Worm (Caenorhabditis elegans) whole organism, mixed stage, embryonic: Measurements from ENCODE around the gene Y48E1C.2.
A peak's percentile ranks its signal among the peaks of the same experiment; 100 is the strongest.

Experiments used
- M03D4.4 ChIP-seq: sonication (generic microtip); optimal IDR thresholded peaks from 2 replicates; lab custom pipeline; 2017; ENCODE audit warnings: mild to moderate bottlenecking, missing genetic modification characterization, missing compliant biosample characterization
- bed-3 ChIP-seq: fragments of 200-800 bp; sonication (Bioruptor generic); optimal IDR thresholded peaks from 3 replicates; lab custom pipeline; 2018; ENCODE audit warnings: mild to moderate bottlenecking, missing genetic modification characterization, moderate library complexity, missing compliant biosample characterization
- blmp-1 ChIP-seq: fragments of 150-350 bp; optimal IDR thresholded peaks from 2 replicates; lab custom pipeline; 2014; ENCODE audit warnings: missing biosample characterization, missing genetic modification characterization
- ceh-39 ChIP-seq: fragments of 150-350 bp; optimal IDR thresholded peaks from 2 replicates; lab custom pipeline; 2014; ENCODE audit warnings: missing biosample characterization, missing genetic modification characterization
- ceh-43 ChIP-seq: fragments of 200-800 bp; sonication (Bioruptor generic); optimal IDR thresholded peaks from 2 replicates; lab custom pipeline; 2018; ENCODE audit warnings: mild to moderate bottlenecking, missing genetic modification characterization, moderate library complexity, missing compliant biosample characterization
- ceh-83 ChIP-seq: fragments of 200-800 bp; sonication (Bioruptor generic); optimal IDR thresholded peaks from 2 replicates; lab custom pipeline; 2018; ENCODE audit warnings: mild to moderate bottlenecking, missing genetic modification characterization, missing compliant biosample characterization
- ces-1 ChIP-seq: fragments of 150-350 bp; optimal IDR thresholded peaks from 2 replicates; lab custom pipeline; 2014; ENCODE audit warnings: missing biosample characterization, missing genetic modification reagents, missing genetic modification characterization
- cnd-1 ChIP-seq: fragments of 200-800 bp; sonication (Bioruptor generic); optimal IDR thresholded peaks from 2 replicates; lab custom pipeline; 2018; ENCODE audit warnings: mild to moderate bottlenecking, missing genetic modification characterization, missing compliant biosample characterization
- drap-1 ChIP-seq: fragments of 200-800 bp; sonication (Bioruptor generic); optimal IDR thresholded peaks from 3 replicates; lab custom pipeline; 2018; ENCODE audit warnings: mild to moderate bottlenecking, missing genetic modification characterization, missing compliant biosample characterization
- elt-1 ChIP-seq: sonication (generic microtip); optimal IDR thresholded peaks from 2 replicates; lab custom pipeline; 2017; ENCODE audit warnings: missing genetic modification characterization, mild to moderate bottlenecking, missing compliant biosample characterization, antibody characterized with exemption, moderate library complexity, borderline replicate concordance; ENCODE audit not compliant: insufficient read depth
- flh-1 ChIP-seq: fragments of 200-800 bp; sonication (Bioruptor generic); optimal IDR thresholded peaks from 2 replicates; lab custom pipeline; 2018; ENCODE audit warnings: mild to moderate bottlenecking, missing genetic modification characterization, moderate library complexity, missing compliant biosample characterization
- hlh-1 ChIP-seq: fragments of 150-350 bp; optimal IDR thresholded peaks from 2 replicates; lab custom pipeline; 2014; ENCODE audit warnings: missing biosample characterization, missing genetic modification reagents, missing genetic modification characterization
- lin-13 ChIP-seq: fragments of 150-350 bp; optimal IDR thresholded peaks from 2 replicates; lab custom pipeline; 2014; ENCODE audit warnings: missing biosample characterization, missing genetic modification characterization
- lsy-2 ChIP-seq: fragments of 150-350 bp; optimal IDR thresholded peaks from 2 replicates; lab custom pipeline; 2014; ENCODE audit warnings: missing biosample characterization, missing genetic modification characterization
- mab-5 ChIP-seq: fragments of 150-350 bp; optimal IDR thresholded peaks from 2 replicates; lab custom pipeline; 2014; ENCODE audit warnings: missing biosample characterization, missing genetic modification characterization
- mep-1 ChIP-seq: fragments of 150-350 bp; optimal IDR thresholded peaks from 2 replicates; lab custom pipeline; 2017; ENCODE audit warnings: missing biosample characterization, missing genetic modification reagents, missing genetic modification characterization, inconsistent platforms
- mls-2 ChIP-seq: sonication (generic microtip); optimal IDR thresholded peaks from 2 replicates; lab custom pipeline; 2016; ENCODE audit warnings: mild to moderate bottlenecking, missing genetic modification characterization, moderate library complexity, missing compliant biosample characterization
- nhr-12 ChIP-seq: fragments of 150-350 bp; optimal IDR thresholded peaks from 2 replicates; lab custom pipeline; 2014; ENCODE audit warnings: missing biosample characterization, missing genetic modification characterization
- nhr-2 ChIP-seq: fragments of 150-350 bp; optimal IDR thresholded peaks from 2 replicates; lab custom pipeline; 2014; ENCODE audit warnings: missing biosample characterization, missing genetic modification characterization
- nhr-28 ChIP-seq: fragments of 150-350 bp; optimal IDR thresholded peaks from 2 replicates; lab custom pipeline; 2014; ENCODE audit warnings: missing biosample characterization, missing genetic modification characterization
- nhr-76 ChIP-seq: sonication (generic microtip); optimal IDR thresholded peaks from 2 replicates; lab custom pipeline; 2017; ENCODE audit warnings: missing biosample characterization, missing genetic modification characterization
- sem-2 ChIP-seq: fragments of 200-800 bp; sonication (Bioruptor generic); optimal IDR thresholded peaks from 2 replicates; lab custom pipeline; 2018; ENCODE audit warnings: mild to moderate bottlenecking, missing genetic modification characterization, missing compliant biosample characterization
- snpc-4 ChIP-seq: fragments of 150-350 bp; optimal IDR thresholded peaks from 2 replicates; lab custom pipeline; 2014; ENCODE audit warnings: missing biosample characterization, missing genetic modification characterization
- sptf-1 ChIP-seq: sonication (generic microtip); optimal IDR thresholded peaks from 2 replicates; lab custom pipeline; 2017; ENCODE audit warnings: mild to moderate bottlenecking, missing genetic modification characterization, moderate library complexity, missing compliant biosample characterization
- tbx-8 ChIP-seq: fragments of 200-800 bp; sonication (Bioruptor generic); optimal IDR thresholded peaks from 2 replicates; lab custom pipeline; 2018; ENCODE audit warnings: mild to moderate bottlenecking, missing genetic modification characterization, moderate library complexity, missing compliant biosample characterization
- unc-120 ChIP-seq: sonication (generic microtip); optimal IDR thresholded peaks from 2 replicates; lab custom pipeline; 2017; ENCODE audit warnings: missing genetic modification characterization, missing compliant biosample characterization; ENCODE audit not compliant: poor library complexity, severe bottlenecking
- unc-39 ChIP-seq: fragments of 150-350 bp; optimal IDR thresholded peaks from 2 replicates; lab custom pipeline; 2014; ENCODE audit warnings: missing biosample characterization, missing genetic modification characterization
- unc-62 ChIP-seq: fragments of 150-350 bp; optimal IDR thresholded peaks from 2 replicates; lab custom pipeline; 2014; ENCODE audit warnings: missing biosample characterization, missing genetic modification reagents, missing genetic modification characterization
- zip-8 ChIP-seq: fragments of 150-350 bp; optimal IDR thresholded peaks from 2 replicates; lab custom pipeline; 2014; ENCODE audit warnings: missing biosample characterization, missing genetic modification characterization

Y48E1C.2 gene

DNA sequence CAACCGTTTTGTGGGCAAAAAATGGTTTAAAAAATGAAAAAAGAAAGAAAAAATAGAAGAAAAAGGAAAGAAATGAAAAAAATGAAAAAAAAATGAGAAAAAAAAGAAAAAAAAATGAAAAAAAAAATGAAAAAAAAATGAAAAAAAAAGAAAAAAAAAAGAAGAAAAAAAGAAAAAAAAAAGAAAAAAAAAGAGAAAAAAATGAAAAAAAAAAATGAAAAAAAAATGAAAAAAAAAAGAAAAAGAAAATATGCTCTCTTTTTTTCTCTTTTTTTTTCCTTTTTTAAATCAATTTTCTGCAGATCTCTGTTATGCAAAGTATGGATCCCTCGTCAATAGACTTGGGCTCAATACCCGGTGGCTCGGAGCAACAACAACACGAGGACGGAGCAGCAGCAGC, 18.5 kb upstream of the Y48E1C.2 start, which contains the start of gene efl-2:
efl-2 (plus strand) TSS at position 301 of the 400 bp plus-strand sequence.
- no peak for TF ChIP-seq unc-120 (tag; lab: Kevin White, UChicago)
- no peak for TF ChIP-seq elt-1
- TF ChIP-seq mep-1 (tag; lab: Kevin White, UChicago) = no peak
- TF ChIP-seq lsy-2 (tag; lab: Kevin White, UChicago) = no peak
- TF ChIP-seq cnd-1 = no peak
- no peak for TF ChIP-seq unc-39 (tag; lab: Kevin White, UChicago)
- no peak for TF ChIP-seq flh-1 (GFP tag; lab: Kevin White, UChicago)
- no peak for TF ChIP-seq drap-1 (GFP tag; lab: Kevin White, UChicago)
- TF ChIP-seq unc-62 = no peak
- no peak for TF ChIP-seq hlh-1
- TF ChIP-seq, all 35 proteins: peak for 0

DNA sequence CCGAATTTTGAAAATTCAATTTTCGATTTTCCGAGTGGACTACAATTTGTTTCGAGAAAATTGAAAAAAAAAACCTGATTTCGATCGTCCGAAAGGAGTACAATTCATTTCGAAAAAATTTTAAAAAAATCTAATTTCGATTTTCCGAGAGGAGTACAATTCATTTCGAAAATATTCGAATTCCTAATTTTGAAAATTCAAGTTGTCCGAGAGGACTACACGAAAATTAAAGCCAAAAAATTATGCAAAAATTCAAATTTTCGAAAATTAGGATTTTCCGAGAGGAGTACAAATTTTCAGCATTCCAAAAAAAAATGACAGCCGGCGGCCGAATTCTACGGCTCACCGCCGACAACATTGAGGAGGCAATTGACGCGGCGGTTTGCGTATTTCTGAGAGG, 12.0 kb upstream of the Y48E1C.2 start, which contains the start of gene Y48C3A.18:
Y48C3A.18 (plus strand) TSS at position 301 of the 400 bp plus-strand sequence.
- TF ChIP-seq elt-1 = no peak
- no peak for TF ChIP-seq mab-5 (tag; lab: Kevin White, UChicago)
- no peak for TF ChIP-seq snpc-4 (tag; lab: Kevin White, UChicago)

DNA sequence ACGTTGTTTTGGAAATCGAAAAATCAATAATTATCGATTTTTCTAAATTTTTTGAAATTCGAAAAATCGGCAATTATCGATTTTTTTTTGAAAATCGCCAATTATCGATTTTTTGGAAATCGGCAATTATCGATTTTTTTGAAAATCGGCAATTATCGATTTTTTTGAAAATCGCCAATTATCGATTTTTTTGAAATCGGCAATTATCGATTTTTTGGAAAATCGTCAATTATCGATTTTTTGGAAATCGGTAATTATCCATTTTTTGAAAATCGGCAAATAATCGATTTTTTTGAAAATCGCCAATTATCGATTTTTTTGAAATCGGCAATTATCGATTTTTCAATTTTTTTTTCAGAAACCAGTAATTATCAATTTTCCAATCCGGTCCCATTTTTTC, 10.2 kb upstream of the Y48E1C.2 start:
- TF ChIP-seq nhr-28 (tag; lab: Kevin White, UChicago) (no peak), ceh-39 (tag; lab: Kevin White, UChicago) (peak; percentile 14), ceh-43 (GFP tag; lab: Kevin White, UChicago) (peak; percentile 90)

DNA sequence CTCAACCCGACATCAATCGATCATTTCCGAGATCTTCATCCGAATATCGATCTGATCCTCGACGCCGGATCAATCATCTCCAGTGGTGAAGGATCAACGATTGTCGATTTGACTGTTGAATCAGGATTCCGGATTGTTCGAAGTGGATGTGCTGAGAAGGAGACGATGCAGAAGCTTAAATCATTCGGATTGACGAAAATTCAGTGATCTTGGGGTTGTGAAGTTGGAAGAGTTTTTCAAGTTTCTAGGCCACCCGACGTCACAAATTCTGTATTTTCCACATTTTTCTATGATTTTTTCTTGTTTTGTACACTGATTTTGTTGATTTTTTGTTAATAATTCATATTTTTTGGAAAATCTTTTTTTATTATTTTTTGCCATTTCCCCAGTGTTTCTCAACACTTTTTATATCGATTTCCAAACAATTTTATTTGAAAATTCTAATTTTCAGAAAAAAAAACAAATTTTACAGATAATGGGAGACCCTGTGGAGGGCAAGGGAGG, 9.7 kb upstream of the Y48E1C.2 start, which contains the start of gene Y48E1C.1:
Y48E1C.1 (plus strand) TSS at position 454 of the 504 bp plus-strand sequence.
- no peak for TF ChIP-seq sem-2
- no peak for TF ChIP-seq lsy-2 (tag; lab: Kevin White, UChicago)
- TF ChIP-seq nhr-12 (tag; lab: Kevin White, UChicago) = no peak
- TF ChIP-seq hlh-1 = no peak
- no peak for TF ChIP-seq snpc-4 (tag; lab: Kevin White, UChicago)
- TF ChIP-seq elt-1 = no peak
- no peak for TF ChIP-seq zip-8 (tag; lab: Kevin White, UChicago)
- TF ChIP-seq sptf-1 = no peak
- no peak for TF ChIP-seq unc-39 (tag; lab: Kevin White, UChicago)
- no peak for TF ChIP-seq unc-62
- TF ChIP-seq mab-5 (tag; lab: Kevin White, UChicago) = no peak
- TF ChIP-seq bed-3 (GFP tag; lab: Kevin White, UChicago) = no peak
- no peak for TF ChIP-seq ceh-83

DNA sequence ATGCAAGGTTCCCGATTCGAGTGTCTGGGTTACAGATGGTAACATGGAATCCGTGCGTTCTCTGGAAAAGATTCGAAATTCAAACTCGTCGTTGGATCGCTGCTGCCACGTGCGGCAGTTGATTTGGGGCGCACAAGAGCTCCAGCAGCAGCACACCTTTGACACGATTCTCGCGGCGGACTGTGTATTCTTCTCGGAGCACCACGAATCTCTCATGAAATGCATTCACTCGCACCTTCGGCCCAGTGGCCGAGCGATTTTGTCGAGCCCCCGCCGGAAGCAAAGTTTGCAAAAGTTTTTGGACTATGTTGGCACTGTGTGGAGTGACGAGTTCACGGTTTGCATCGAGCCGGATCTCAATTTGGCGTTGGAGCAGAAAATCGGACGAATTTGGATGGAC, 7.8 kb upstream of the Y48E1C.2 start:
- TF ChIP-seq nhr-2 (tag; lab: Kevin White, UChicago) = no peak
- no peak for TF ChIP-seq tbx-8 (GFP tag; lab: Kevin White, UChicago)
- TF ChIP-seq blmp-1 (tag; lab: Kevin White, UChicago) = no peak
- no peak for TF ChIP-seq ces-1
- no peak for TF ChIP-seq nhr-76 (tag; lab: Kevin White, UChicago)
- no peak for TF ChIP-seq bed-3 (GFP tag; lab: Kevin White, UChicago)
- no peak for TF ChIP-seq M03D4.4

DNA sequence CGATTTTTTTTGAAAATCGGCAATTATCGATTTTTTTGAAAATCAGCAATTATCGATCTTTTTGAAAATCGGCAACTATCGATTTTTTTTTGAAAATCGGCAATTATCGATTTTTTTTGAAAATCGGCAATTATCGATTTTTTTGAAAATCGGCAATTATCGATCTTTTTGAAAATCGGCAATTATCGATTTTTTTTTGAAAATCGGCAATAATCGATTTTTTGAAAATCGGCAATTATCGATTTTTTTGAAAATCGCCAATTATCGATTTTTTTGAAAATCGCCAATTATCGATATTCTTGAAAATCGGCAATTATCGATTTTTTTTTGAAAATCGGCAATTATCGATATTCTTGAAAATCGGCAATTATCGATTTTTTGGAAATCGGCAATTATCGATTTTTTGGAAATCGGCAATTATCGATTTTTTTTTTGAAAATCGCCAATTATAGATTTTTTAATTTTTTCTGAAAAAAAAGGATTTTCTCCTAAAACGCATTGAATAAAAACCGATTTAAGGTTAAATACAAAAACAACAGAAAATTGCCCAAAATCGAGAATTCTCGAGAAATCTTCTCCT, 6.8 kb upstream of the Y48E1C.2 start:
- TF ChIP-seq ceh-43 (GFP tag; lab: Kevin White, UChicago) = peak; percentile 86
- TF ChIP-seq nhr-2 (tag; lab: Kevin White, UChicago) = no peak

DNA sequence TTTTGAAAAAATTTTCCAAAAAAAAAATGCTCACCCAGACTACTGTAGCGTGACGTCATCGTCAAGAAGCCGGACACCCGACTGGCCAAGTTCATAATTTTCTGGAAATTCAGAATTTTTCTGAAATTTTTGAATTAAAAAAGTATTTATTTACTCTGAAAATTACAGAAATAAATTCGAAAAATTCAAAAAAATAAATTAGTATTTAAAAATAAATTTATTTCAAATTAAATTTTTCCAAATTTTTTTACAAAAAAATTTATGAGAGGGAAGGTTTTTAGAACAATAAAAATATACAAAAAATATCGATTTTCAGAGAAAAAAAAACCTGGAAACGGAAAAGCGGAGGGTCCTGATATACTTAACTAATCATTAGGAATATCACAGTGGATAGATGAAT, 12.4 kb downstream of the Y48E1C.2 start, which contains the start of gene Y48E1C.4:
Y48E1C.4 (minus strand) TSS at position 101 of the 400 bp plus-strand sequence.
- TF ChIP-seq lsy-2 (tag; lab: Kevin White, UChicago) (no peak), mep-1 (tag; lab: Kevin White, UChicago) (no peak), mls-2 (tag; lab: Kevin White, UChicago) (no peak), lin-13 (tag; lab: Kevin White, UChicago) (no peak), elt-1 (no peak), drap-1 (GFP tag; lab: Kevin White, UChicago) (no peak)
